Fruit fly (Drosophila melanogaster): Measurements from ENCODE around the gene CG5958.

CG5958 gene

dm6 chr2L:7433337-7433956 lies at the start of gene CG5958:
TSS of gene CG5958 (minus strand) at chr2L:7433516.
- TF ChIP-seq CG14711 (tag; optimal IDR thresholded peaks at IDR 0.05) (no peak), cnc (optimal IDR thresholded peaks at IDR 0.05) (no peak), Mnt (GFP tag; optimal IDR thresholded peaks at IDR 0.05) (peak; percentile 22), CG12768 (GFP tag; optimal IDR thresholded peaks at IDR 0.05) (peak; percentile 18), kay (GFP tag; ENCODE audit: borderline replicate concordance) (peak; percentile 93), CG33017 (tag; optimal IDR thresholded peaks at IDR 0.05) (no peak), cic (GFP tag; optimal IDR thresholded peaks at IDR 0.05) (no peak)

dm6 chr2L:7474404-7474803 lies 41.1 kb upstream of the CG5958 start, which contains the start of gene CG6441:
TSS of gene CG6441 (plus strand) at chr2L:7474704.
- TF ChIP-seq cic (GFP tag; optimal IDR thresholded peaks at IDR 0.05) (no peak), CG5204 (GFP tag; optimal IDR thresholded peaks at IDR 0.05) (no peak), pad (GFP tag; optimal IDR thresholded peaks at IDR 0.05) (no peak), CG1620 (GFP tag; optimal IDR thresholded peaks at IDR 0.05) (no peak), Hr96 (GFP tag; optimal IDR thresholded peaks at IDR 0.05) (no peak)

dm6 chr2L:7473248-7473647 lies 39.9 kb upstream of the CG5958 start:
- no peak for TF ChIP-seq CG7101 (tag; optimal IDR thresholded peaks at IDR 0.05)
- no peak for TF ChIP-seq Mnt (GFP tag; optimal IDR thresholded peaks at IDR 0.05)
- TF ChIP-seq CG33017 (tag; optimal IDR thresholded peaks at IDR 0.05): no peak
- TF ChIP-seq CG1620 (GFP tag; optimal IDR thresholded peaks at IDR 0.05): no peak
- no peak for TF ChIP-seq bab1 (GFP tag; optimal IDR thresholded peaks at IDR 0.05)
- TF ChIP-seq CG14711 (tag; optimal IDR thresholded peaks at IDR 0.05): no peak
- no peak for TF ChIP-seq Crg-1 (GFP tag; optimal IDR thresholded peaks at IDR 0.05)
- no peak for TF ChIP-seq ovo (GFP tag; optimal IDR thresholded peaks at IDR 0.05)

DNA sequence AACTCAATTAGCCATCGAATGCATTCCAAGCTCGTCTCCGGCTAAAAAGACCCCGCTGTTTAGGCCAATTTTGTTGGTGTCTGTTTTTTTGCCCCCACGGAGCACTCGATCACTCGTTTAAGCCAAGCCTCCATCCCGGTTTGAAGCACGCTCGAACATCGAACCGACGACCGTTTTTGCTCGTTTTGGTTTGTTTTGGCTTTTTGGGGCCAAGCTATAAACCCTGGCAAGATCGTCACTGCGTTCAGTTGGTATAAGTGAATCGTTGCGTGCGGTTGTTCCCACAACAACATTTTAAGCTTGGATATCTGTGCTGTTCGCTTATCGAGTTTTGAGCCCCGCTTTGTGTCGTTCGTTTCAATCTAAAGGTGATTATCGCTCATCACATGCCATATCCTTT lies 33.0 kb upstream of the CG5958 start, which contains the start of gene CG6055:
Gene CG6055 (plus strand): TSS at position 240 of the 400 bp plus-strand sequence.
- peak; percentile 8 for TF ChIP-seq kay (GFP tag; ENCODE audit: borderline replicate concordance)
- no peak for TF ChIP-seq CG1620 (GFP tag; optimal IDR thresholded peaks at IDR 0.05)

DNA sequence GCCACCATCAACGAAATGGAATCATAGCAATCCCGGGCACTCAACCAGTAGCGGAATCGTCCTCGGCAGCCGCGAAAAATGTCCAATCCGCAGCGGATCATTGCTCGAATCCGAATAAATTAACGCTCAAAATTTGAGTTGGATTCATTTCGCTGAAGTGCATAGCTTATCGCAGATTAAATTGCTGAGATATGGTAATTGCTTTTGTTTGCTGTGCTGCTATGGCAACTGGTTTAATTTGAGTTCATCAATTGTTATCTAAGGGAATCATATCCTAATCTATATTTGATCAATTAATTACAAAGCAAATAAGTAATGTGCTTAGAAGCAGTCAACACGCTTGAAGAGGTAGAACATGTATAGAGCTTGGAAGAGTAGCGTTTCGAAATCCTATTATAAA lies 28.8 kb upstream of the CG5958 start, which contains the start of gene Gr28b:
Gene Gr28b (minus strand): TSS at position 101 of the 400 bp plus-strand sequence.
- TF ChIP-seq ovo (GFP tag; optimal IDR thresholded peaks at IDR 0.05) (no peak), tj (GFP tag; optimal IDR thresholded peaks at IDR 0.05) (no peak), bab1 (GFP tag; optimal IDR thresholded peaks at IDR 0.05) (no peak), toe (GFP tag; optimal IDR thresholded peaks at IDR 0.05) (no peak), cic (GFP tag; optimal IDR thresholded peaks at IDR 0.05) (no peak), CG12768 (GFP tag; optimal IDR thresholded peaks at IDR 0.05) (no peak), Clk (GFP tag; optimal IDR thresholded peaks at IDR 0.05) (no peak), kay (GFP tag; ENCODE audit: borderline replicate concordance) (no peak), CG7101 (tag; optimal IDR thresholded peaks at IDR 0.05) (no peak), CG11617 (GFP tag; optimal IDR thresholded peaks at IDR 0.05) (no peak), Mnt (GFP tag; optimal IDR thresholded peaks at IDR 0.05) (no peak), CG1620 (GFP tag; optimal IDR thresholded peaks at IDR 0.05) (no peak), Crg-1 (GFP tag; optimal IDR thresholded peaks at IDR 0.05) (no peak), pad (GFP tag; optimal IDR thresholded peaks at IDR 0.05) (no peak)

- no peak for TF ChIP-seq CG5204 (GFP tag; optimal IDR thresholded peaks at IDR 0.05)
- no peak for TF ChIP-seq bab1 (GFP tag; optimal IDR thresholded peaks at IDR 0.05)
- TF ChIP-seq ovo (GFP tag; optimal IDR thresholded peaks at IDR 0.05): no peak
- no peak for TF ChIP-seq cnc (optimal IDR thresholded peaks at IDR 0.05)
- no peak for TF ChIP-seq tj (GFP tag; optimal IDR thresholded peaks at IDR 0.05)
- TF ChIP-seq CG7101 (tag; optimal IDR thresholded peaks at IDR 0.05): no peak
- no peak for TF ChIP-seq cic (GFP tag; optimal IDR thresholded peaks at IDR 0.05)
- TF ChIP-seq CG14711 (tag; optimal IDR thresholded peaks at IDR 0.05): no peak
- no peak for TF ChIP-seq CG1620 (GFP tag; optimal IDR thresholded peaks at IDR 0.05)
- TF ChIP-seq CG11617 (GFP tag; optimal IDR thresholded peaks at IDR 0.05): no peak
- TF ChIP-seq Hr96 (GFP tag; optimal IDR thresholded peaks at IDR 0.05): no peak
- TF ChIP-seq Clk (GFP tag; optimal IDR thresholded peaks at IDR 0.05): no peak
- no peak for TF ChIP-seq CG33017 (tag; optimal IDR thresholded peaks at IDR 0.05)
- no peak for TF ChIP-seq pad (GFP tag; optimal IDR thresholded peaks at IDR 0.05)
Measured at dm6 chr2L:7454112-7454511, 20.8 kb upstream of the CG5958 start, which contains the start of gene Gr28a. TSS of gene Gr28a (minus strand) at chr2L:7454212.

DNA sequence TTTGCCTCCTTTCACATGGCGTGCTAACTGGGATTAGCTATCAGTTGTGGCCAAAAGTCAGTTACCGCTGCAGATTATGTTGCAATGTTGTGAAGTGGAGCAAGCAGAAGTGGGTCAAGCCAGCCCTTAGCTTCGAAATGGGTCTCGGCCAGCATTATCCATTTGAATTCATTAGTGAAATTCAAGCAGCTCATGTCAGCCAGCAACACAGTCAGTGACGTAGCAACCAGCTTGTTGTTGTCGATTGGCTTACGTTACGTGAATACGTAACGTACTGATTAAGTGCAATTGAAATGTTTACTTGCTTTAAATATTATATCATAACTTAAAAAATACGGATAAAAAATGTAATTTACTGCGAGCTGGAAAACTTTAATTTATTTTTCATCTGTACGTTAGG lies 18.8 kb upstream of the CG5958 start:
- TF ChIP-seq Hr96 (GFP tag; optimal IDR thresholded peaks at IDR 0.05): peak; percentile 4
- no peak for TF ChIP-seq kay (GFP tag; ENCODE audit: borderline replicate concordance)

- TF ChIP-seq CG1620 (GFP tag; optimal IDR thresholded peaks at IDR 0.05) (no peak), Mnt (GFP tag; optimal IDR thresholded peaks at IDR 0.05) (peak; percentile 65)
Measured at dm6 chr2L:7450966-7451365, 17.6 kb upstream of the CG5958 start, which contains the start of gene santa-maria. TSS of gene santa-maria (minus strand) at chr2L:7451244.
